Fruit fly (Drosophila melanogaster) whole organism, wandering third instar larva: ENCODE data around the gene CG42814.
A peak's percentile ranks its signal among the peaks of the same experiment; 100 is the strongest.

Experiments
- Myc ChIP-seq: fragments of >200 bp; optimal IDR thresholded peaks from 2 replicates; lab custom pipeline; 2017
- psq ChIP-seq: fragments of 200-800 bp; sonication (Bioruptor generic); optimal IDR thresholded peaks from 3 replicates; lab custom pipeline; 2017; ENCODE audit warnings: missing biosample characterization, mild to moderate bottlenecking, missing genetic modification characterization, moderate library complexity

dm6 chr3R:27272233-27272632, 43.0 kb upstream of the CG42814 start:
- peak; percentile 2 for TF ChIP-seq Myc
- no peak for TF ChIP-seq psq (GFP tag; lab: Kevin White, UChicago)
